Fruit fly (Drosophila melanogaster): ENCODE results near the gene CG31638.

CG31638 gene

DNA sequence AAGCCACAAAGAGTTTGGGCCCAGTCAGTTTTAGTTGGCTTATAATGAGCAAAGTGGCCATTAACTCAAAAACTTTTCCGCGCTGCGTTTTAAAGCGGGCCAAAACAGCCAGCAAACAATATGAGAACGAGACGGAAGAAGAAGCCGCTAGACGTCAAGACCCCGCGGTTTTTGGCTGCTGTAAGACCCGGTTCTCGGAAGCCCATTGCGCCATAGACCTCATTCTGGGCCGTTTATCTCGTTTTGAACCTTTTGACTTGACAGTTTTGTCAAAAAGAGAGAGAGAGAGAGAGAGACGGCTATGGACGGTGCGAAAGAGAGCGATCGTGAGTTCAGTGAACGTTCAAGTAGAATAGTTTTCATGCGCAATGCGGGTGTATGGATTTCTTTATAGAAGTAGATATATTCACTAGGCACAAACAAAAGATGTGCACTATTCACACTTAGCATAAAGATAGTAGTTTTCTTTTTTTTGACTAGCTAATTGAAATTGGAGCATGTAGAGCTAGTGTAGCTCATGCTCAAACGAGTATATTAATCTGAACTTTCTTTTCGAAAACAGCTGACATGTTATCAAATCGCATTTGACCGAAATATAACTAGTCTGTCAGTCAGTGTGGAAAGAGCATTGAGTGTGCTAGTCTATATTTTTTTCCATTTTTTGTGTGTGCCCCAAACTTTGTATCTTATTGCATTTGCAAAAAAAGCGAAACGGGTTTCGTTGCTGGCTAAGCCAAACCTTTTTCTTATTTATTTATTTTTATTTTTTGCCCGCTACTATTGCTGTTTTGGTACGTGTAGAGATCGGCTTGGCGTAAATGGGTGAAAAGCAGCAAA lies 12.2 kb downstream of the CG31638 start:
- no peak for TF ChIP-seq noc (tag; optimal IDR thresholded peaks at IDR 0.05)

DNA sequence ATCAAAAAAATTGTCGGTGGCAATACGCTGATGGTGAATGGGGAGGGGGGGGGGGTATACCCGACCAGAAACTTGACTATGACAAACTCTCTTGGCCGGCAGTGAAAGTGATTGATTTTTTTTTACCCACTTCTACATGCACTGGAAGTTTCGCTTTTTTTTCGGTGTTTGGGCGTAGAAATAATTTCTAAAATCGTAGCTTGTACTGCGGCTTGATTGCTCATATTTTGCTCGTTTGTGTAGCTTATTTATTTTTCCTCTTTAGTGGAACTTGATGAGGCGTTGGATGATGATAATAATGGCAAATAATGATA lies 12.8 kb downstream of the CG31638 start:
- no peak for TF ChIP-seq noc (tag; optimal IDR thresholded peaks at IDR 0.05)

DNA sequence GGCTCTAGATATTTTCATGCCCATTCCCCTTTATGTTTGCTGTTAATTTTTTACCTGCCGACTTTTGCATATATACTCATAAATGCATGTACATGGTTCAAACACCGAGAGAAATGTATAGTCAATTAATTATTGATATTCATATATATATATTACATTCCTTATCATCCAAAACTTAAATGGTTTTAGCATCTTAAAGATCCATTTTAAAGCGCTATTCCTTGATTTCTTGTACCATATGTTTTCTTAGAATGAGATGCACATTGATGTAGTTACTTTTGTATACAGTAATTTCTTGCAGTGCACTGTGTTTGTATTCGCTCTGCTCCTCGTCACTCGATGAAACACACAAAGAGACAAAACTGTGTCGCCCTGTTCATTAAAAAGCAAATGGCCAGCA lies 17.8 kb downstream of the CG31638 start:
- no peak for TF ChIP-seq noc (tag; optimal IDR thresholded peaks at IDR 0.05)

DNA sequence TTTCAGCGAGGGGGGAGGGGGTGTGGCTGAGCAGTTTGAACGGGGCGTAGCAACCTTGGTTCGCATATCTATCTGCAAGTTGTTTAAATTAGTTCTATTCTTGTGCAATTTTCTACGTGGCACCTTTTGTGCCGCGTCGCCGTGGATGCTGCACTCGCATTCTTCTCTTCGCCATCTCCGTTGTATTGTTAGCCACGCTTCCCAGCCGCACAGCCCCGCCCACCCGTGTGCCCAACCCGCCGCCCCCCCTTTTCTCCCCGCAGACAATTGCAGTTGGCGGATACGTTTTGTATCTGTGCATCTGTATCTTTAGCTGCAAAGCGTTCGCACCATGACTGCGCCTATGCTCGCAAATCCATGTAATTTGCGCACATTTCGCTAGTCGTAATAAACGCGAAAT lies 23.1 kb downstream of the CG31638 start:
- no peak for TF ChIP-seq noc (tag; optimal IDR thresholded peaks at IDR 0.05)

DNA sequence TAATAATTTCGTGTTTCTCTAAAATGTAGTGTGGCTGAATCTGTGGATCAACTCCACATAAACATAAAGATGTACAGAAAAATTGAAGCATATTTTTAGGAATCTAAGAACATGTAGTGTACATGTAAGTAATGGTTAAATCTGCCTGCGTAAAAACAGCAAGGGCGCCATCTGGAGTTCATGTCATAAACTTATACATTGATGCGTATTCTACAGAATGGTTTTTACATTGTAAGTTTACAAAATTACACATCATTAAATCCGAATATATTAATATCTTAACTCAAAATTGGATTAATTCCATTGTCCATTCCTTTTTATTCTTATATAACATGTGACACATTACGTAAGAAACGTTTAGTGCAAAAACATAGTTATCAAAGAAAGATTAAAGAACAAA lies 36.1 kb downstream of the CG31638 start:
- no peak for TF ChIP-seq noc (tag; optimal IDR thresholded peaks at IDR 0.05)

DNA sequence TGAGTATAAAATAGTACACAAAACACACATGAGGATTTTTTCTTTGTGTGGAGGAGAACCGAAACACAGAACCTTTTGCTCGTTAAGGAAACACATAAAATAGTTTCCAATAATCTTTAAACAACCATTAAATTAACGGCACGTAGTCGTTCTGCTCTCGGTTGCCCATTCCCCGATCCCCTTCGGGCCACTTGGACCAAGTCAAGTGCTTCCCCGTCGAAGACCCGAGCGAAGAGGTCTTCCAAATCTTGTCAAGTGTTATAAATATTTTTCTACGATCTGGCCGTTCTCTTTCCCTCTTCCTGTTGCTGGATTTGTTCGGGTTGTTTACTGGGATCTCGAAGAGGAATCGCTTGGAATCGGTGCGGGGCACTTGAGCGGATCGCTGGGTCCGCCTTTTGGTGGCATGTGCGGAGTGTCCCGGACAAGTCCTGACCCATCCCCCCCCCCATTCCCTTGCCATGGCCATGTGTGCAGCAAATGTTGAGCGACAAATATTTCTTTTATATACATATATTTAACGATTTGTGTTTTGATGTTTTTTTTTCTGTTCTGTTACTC lies 40.2 kb downstream of the CG31638 start:
- TF ChIP-seq noc (tag; optimal IDR thresholded peaks at IDR 0.05) = no peak

DNA sequence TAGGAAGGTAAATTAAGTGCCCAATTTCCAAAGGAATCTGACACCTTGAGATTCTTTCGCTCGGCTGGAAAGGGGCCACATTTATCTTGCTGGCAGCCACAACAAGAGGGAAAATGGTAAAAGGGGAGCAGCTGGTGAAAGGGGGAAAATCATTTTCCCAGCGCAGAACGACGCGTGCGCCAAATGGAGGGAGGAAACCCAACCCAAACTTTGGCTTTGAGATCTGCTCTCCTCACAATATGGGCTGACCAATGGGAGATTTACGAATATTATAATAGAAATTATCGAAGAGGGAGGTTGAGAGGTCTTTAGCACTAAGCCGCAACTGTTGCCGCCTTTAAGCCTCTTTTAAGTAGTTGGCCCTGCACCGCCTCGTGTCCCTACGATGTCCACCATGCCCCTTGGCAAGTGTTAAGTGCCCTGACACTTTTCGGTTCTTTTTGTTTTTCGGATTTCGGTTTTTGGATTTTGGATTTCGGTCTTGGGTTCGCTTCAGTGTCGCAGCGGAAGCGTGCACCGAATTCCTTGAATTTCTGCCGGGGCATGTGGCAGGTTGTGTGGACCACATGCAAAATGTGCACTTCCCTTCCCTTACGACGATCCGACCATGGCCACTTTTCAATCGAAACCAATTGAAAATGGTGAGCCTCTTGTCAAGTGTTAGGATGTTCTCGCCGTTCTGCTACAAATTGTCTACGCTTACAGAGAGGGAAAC lies 41.3 kb downstream of the CG31638 start:
- no peak for TF ChIP-seq noc (tag; optimal IDR thresholded peaks at IDR 0.05)

DNA sequence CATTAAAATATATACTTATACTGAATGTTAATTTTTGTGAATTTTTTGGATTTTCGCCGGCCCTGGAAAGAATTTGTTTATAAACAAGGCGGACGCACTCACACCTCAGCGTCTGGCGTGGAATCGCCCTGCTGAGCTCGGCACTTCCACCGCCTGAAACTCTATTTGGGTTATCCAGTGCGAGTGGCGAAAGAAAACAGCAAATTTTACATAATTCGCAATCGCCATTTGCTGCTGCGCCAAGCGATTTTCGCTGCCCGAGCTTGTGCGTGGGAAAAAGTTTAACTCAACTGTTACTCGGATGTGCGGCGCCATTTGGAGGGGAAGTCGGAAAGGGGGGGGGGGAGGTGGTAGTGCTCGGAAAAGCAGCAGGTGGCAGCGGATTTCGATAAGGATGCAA lies 42.1 kb downstream of the CG31638 start:
- TF ChIP-seq noc (tag; optimal IDR thresholded peaks at IDR 0.05) = no peak

DNA sequence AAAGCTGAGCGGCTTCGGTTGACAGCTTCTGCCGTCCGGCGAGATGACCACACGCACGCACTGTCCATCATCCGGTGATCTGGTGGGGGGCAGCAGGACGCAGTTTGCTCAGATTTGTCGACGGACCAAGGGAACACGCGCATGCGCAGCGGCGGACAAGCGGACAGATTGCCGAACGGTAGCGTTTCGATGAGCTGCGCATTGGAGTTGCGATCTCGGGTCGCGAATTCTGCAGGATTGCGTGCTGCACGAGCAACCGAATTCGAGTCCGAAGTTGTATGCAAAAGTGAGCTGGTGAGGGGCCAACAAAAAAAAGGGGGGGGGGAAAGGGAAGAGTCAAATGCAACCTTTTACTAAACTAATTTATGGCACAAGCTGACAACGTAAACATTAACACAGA lies 42.9 kb downstream of the CG31638 start:
- TF ChIP-seq noc (tag; optimal IDR thresholded peaks at IDR 0.05) = no peak

DNA sequence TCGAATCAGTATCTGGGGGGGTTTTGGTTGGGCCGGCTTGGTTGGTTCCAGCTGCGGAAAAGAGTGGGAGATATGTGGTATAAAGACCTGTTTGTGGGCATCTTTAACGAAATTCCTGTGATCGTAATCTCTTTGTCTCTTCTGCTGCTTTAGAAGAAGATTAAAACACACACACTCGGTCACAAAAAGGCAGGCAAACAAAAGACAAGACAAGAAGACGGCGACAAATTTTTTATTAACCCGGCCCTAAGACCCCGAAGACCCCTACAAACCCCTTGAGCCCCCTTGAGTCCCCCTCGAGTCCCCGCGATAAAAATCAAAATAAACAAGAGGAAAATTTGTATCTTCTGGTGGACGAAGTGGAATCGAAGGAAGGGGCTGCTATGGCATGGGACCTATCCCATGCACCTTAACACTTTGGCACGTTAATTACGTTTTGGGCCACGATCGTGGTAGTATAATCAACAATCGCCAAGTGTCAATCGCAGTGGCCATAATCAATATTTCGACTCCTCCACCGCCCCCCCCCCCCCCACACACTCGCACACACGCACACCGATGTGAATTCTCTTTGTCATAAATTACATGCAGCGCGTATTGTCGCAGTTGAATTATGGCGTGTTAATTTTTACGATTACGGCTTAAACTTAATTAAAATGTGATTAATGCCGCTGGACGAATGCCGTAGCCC lies 43.4 kb downstream of the CG31638 start:
- TF ChIP-seq noc (tag; optimal IDR thresholded peaks at IDR 0.05) = no peak

DNA sequence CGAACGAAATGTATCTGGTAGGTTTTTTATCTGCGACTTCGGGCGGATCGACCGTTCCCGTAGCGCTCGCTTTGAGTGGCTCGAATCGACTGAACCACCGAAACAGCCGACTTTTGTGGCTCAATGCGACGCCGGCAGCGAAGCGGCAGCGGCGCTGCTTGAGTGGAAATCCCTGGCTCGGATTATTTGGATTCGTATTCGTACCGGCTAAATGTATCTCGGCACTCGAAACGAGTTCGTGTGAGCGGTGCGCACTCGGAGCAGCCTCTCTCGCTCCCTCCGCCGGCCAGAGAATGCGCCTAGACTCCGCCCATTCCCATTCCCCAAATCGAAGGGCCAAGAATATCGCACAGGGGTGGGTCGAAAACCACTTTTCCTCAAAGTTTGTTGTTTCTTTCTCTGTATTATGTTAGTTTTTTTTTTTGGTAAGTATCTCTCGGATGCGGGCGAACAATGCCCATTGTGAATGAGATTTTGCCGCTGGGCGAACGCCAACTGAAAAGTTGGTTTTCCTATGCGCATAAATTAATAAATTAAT lies 45.3 kb downstream of the CG31638 start:
- TF ChIP-seq noc (tag; optimal IDR thresholded peaks at IDR 0.05) = no peak

DNA sequence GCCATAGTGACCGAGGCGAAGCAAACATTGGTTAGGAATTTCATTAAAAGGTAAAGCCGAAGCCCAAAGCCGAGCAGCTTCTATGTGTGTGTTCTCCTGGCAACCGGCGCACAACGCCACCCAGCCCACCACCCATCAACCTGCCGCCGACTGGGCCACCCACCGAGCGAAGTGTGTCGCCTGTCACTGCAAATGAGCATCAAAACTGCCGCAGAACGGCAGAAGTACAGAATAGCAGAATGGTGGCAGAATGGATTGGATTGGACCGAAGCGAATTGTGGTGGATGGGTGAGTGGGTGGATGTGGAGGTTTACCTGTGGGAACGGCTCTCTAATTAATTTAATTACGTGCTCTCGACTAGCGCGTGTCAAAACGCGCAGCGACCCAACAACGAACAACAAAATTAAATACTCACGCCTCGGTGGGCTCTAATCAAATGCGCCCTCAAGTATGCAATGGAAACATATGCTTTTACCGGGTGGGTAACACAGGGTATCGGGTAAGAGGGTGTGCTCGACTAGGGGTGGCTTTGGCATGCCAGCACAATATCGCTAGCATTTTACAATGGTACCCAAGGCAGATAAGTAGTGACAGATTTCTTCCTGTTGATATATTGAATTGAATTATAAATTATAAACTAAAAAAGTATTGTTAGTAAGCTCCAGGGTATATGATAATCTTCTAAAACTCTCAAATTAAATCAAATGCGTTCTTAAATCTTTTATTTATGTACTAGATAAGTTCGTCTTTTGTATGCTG lies 48.9 kb downstream of the CG31638 start:
- TF ChIP-seq noc (tag; optimal IDR thresholded peaks at IDR 0.05) = no peak
